Fruit fly (Drosophila melanogaster) whole organism, embryonic: Measurements from ENCODE around the gene Lcp65Ac.

Experiments
- CG10543 ChIP-seq: fragments of 200-800 bp; sonication (Bioruptor generic); optimal IDR thresholded peaks from 3 replicates; lab custom pipeline; 2017; ENCODE audit warnings: missing biosample characterization, mild to moderate bottlenecking, missing genetic modification characterization, moderate library complexity
- CG10654 ChIP-seq: fragments of 200-800 bp; sonication (Bioruptor generic); optimal IDR thresholded peaks from 2 replicates; lab custom pipeline; 2016; ENCODE audit warnings: missing biosample characterization, missing genetic modification characterization
- CG11723 ChIP-seq: fragments of 200-800 bp; sonication (Bioruptor generic); optimal IDR thresholded peaks from 2 replicates; lab custom pipeline; 2017; ENCODE audit warnings: missing biosample characterization, mild to moderate bottlenecking, missing genetic modification characterization
- CG12071 ChIP-seq: fragments of 200-800 bp; sonication (Bioruptor generic); optimal IDR thresholded peaks from 3 replicates; lab custom pipeline; 2018; ENCODE audit warnings: missing biosample characterization, mild to moderate bottlenecking, missing genetic modification characterization
- CG12236 ChIP-seq: fragments of 200-800 bp; sonication (Bioruptor generic); optimal IDR thresholded peaks from 2 replicates; lab custom pipeline; 2016; ENCODE audit warnings: missing biosample characterization, missing genetic modification characterization
- CG13123 ChIP-seq: fragments of 200-800 bp; sonication (Bioruptor generic); optimal IDR thresholded peaks from 2 replicates; lab custom pipeline; 2016; ENCODE audit warnings: missing biosample characterization, missing genetic modification characterization
- CG14667 ChIP-seq: fragments of 200-800 bp; sonication (Bioruptor generic); IDR thresholded peaks from 2 replicates; pipeline ENCODE4 v1.3.6; 2022; ENCODE audit warnings: missing biosample characterization, missing genetic modification characterization
- CG16813 ChIP-seq: fragments of 200-800 bp; sonication (Bioruptor generic); IDR thresholded peaks from 3 replicates; pipeline ENCODE4 v1.3.6; 2022; ENCODE audit warnings: missing biosample characterization, missing genetic modification characterization; ENCODE audit not compliant: partially characterized antibody
- CG17186 ChIP-seq: fragments of 200-800 bp; sonication (Bioruptor generic); optimal IDR thresholded peaks from 3 replicates; lab custom pipeline; 2017; ENCODE audit warnings: missing biosample characterization, missing genetic modification reagents, missing genetic modification characterization
- CG18011 ChIP-seq: fragments of 200-800 bp; sonication (Bioruptor generic); optimal IDR thresholded peaks from 2 replicates; lab custom pipeline; 2017; ENCODE audit warnings: missing biosample characterization, missing genetic modification characterization, mild to moderate bottlenecking, moderate library complexity, missing genotype
- CG18476 ChIP-seq: fragments of 200-800 bp; sonication (Bioruptor generic); optimal IDR thresholded peaks from 2 replicates; lab custom pipeline; 2016; ENCODE audit warnings: missing biosample characterization, mild to moderate bottlenecking, missing genetic modification characterization
- CG2712 ChIP-seq: fragments of 200-800 bp; optimal IDR thresholded peaks from 3 replicates; lab custom pipeline; 2019; ENCODE audit warnings: missing biosample characterization, mild to moderate bottlenecking, missing genetic modification characterization, moderate library complexity
- CG30403 ChIP-seq: fragments of 200-800 bp; sonication (Bioruptor generic); optimal IDR thresholded peaks from 3 replicates; lab custom pipeline; 2016; ENCODE audit warnings: missing biosample characterization, missing genetic modification characterization
- CG3407 ChIP-seq: fragments of 200-800 bp; sonication (Bioruptor generic); optimal IDR thresholded peaks from 2 replicates; lab custom pipeline; 2018; ENCODE audit warnings: missing biosample characterization, mild to moderate bottlenecking, missing genetic modification characterization
- CG42726 ChIP-seq: fragments of 200-800 bp; sonication (Bioruptor generic); IDR thresholded peaks from 2 replicates; pipeline ENCODE4 v1.3.6; 2022; ENCODE audit warnings: missing biosample characterization, missing genetic modification characterization; ENCODE audit not compliant: partially characterized antibody
- CG4360 ChIP-seq: fragments of 200-800 bp; sonication (Bioruptor generic); IDR thresholded peaks from 2 replicates; pipeline ENCODE4 v1.3.6; 2022; ENCODE audit warnings: missing biosample characterization, missing genetic modification characterization
- CG4617 ChIP-seq: fragments of 200-800 bp; sonication (Bioruptor generic); optimal IDR thresholded peaks from 3 replicates; lab custom pipeline; 2016; ENCODE audit warnings: missing biosample characterization, missing genetic modification characterization, borderline replicate concordance
- CG6272 ChIP-seq: fragments of 200-800 bp; sonication (Bioruptor generic); IDR thresholded peaks from 2 replicates; pipeline ENCODE4 v1.3.6; 2022; ENCODE audit warnings: missing biosample characterization, missing genetic modification characterization
- CG7372 ChIP-seq: fragments of 200-800 bp; sonication (Bioruptor generic); IDR thresholded peaks from 2 replicates; pipeline ENCODE4 v1.3.6; 2022; ENCODE audit warnings: missing biosample characterization, missing genetic modification characterization
- CG7786 ChIP-seq: fragments of 200-800 bp; sonication (Bioruptor generic); optimal IDR thresholded peaks from 2 replicates; lab custom pipeline; 2016; ENCODE audit warnings: missing biosample characterization, missing genetic modification characterization
- CG8290 ChIP-seq, 3 experiments: fragments of 200-800 bp; sonication (Bioruptor generic); optimal IDR thresholded peaks; 2 replicates each; lab custom pipeline; 2016 to 2019; ENCODE audit warnings: missing biosample characterization in 3 of 3, missing genetic modification characterization in 3 of 3, mild to moderate bottlenecking in 2 of 3, moderate library complexity in 1 of 3
- Chrac-16 ChIP-seq: fragments of 200-800 bp; sonication (Bioruptor generic); optimal IDR thresholded peaks from 3 replicates; lab custom pipeline; 2016; ENCODE audit warnings: missing biosample characterization, missing genetic modification characterization
- CoRest ChIP-seq: fragments of 200-800 bp; sonication (Bioruptor generic); optimal IDR thresholded peaks from 3 replicates; lab custom pipeline; 2018; ENCODE audit warnings: missing biosample characterization, mild to moderate bottlenecking, missing genetic modification characterization, moderate library complexity
- Dbx ChIP-seq: fragments of 200-800 bp; sonication (Bioruptor generic); IDR thresholded peaks from 3 replicates; pipeline ENCODE4 v1.3.6; 2022; ENCODE audit warnings: missing biosample characterization, missing genetic modification characterization
- GATAe ChIP-seq: fragments of 200-800 bp; sonication (Bioruptor generic); conservative IDR thresholded peaks from 2 replicates; pipeline ENCODE4 v1.3.6; 2022; ENCODE audit warnings: missing biosample characterization, missing genetic modification characterization
- Gug ChIP-seq: fragments of 200-800 bp; sonication (Bioruptor generic); IDR thresholded peaks from 4 replicates; pipeline ENCODE4 v1.3.6; 2022; ENCODE audit warnings: missing biosample characterization, missing genetic modification characterization
- HLH4C ChIP-seq: fragments of 200-800 bp; sonication (Bioruptor generic); IDR thresholded peaks from 3 replicates; pipeline ENCODE4 v1.3.6; 2022; ENCODE audit warnings: missing biosample characterization, missing genetic modification characterization; ENCODE audit not compliant: partially characterized antibody
- Hey ChIP-seq: fragments of 200-800 bp; sonication (Bioruptor generic); optimal IDR thresholded peaks from 3 replicates; lab custom pipeline; 2018; ENCODE audit warnings: missing biosample characterization, mild to moderate bottlenecking, missing genetic modification characterization
- Meics ChIP-seq: fragments of 200-800 bp; sonication (Bioruptor generic); optimal IDR thresholded peaks from 2 replicates; lab custom pipeline; 2017; ENCODE audit warnings: missing biosample characterization, mild to moderate bottlenecking, missing genetic modification characterization
- Myb ChIP-seq: fragments of 200-800 bp; sonication (Bioruptor generic); optimal IDR thresholded peaks from 2 replicates; lab custom pipeline; 2016; ENCODE audit warnings: missing biosample characterization, missing genetic modification characterization
- NC2α ChIP-seq: fragments of 200-800 bp; sonication (Bioruptor generic); optimal IDR thresholded peaks from 2 replicates; lab custom pipeline; 2016; ENCODE audit warnings: missing biosample characterization, missing genetic modification characterization
- Neu2 ChIP-seq: fragments of 200-800 bp; sonication (Bioruptor generic); optimal IDR thresholded peaks from 3 replicates; lab custom pipeline; 2016; ENCODE audit warnings: missing biosample characterization, missing genetic modification characterization, borderline replicate concordance
- Poxn ChIP-seq: fragments of 200-800 bp; sonication (Bioruptor generic); IDR thresholded peaks from 2 replicates; pipeline ENCODE4 v1.3.6; 2022; ENCODE audit warnings: missing biosample characterization, missing genetic modification characterization
- Six4 ChIP-seq: fragments of 200-800 bp; sonication (Bioruptor generic); optimal IDR thresholded peaks from 2 replicates; lab custom pipeline; 2016; ENCODE audit warnings: missing biosample characterization, missing genetic modification characterization
- Ssrp ChIP-seq: fragments of 200-800 bp; sonication (Bioruptor generic); optimal IDR thresholded peaks from 2 replicates; lab custom pipeline; 2018; ENCODE audit warnings: missing biosample characterization, mild to moderate bottlenecking, missing genetic modification characterization, moderate library complexity
- Stat92E ChIP-seq, 3 experiments: fragments of >200 bp in 2 of 3; fragments of 200-800 bp in 1 of 3; sonication (Bioruptor generic) in 1 of 3; optimal IDR thresholded peaks; 2 replicates each; lab custom pipeline; 2017 to 2019; ENCODE audit warnings: missing biosample characterization in 3 of 3, missing genetic modification characterization in 3 of 3, mild to moderate bottlenecking in 1 of 3, moderate library complexity in 1 of 3
- Tbp ChIP-seq: fragments of >200 bp; optimal IDR thresholded peaks from 2 replicates; lab custom pipeline; 2018; ENCODE audit warnings: missing biosample characterization, missing genetic modification characterization
- Trl ChIP-seq, 3 experiments: fragments of >200 bp in 2 of 3; fragments of 200-800 bp in 1 of 3; sonication (Bioruptor generic) in 1 of 3; optimal IDR thresholded peaks; 2 replicates in 1 of 3; 3 replicates in 2 of 3; lab custom pipeline; 2016 to 2017; ENCODE audit warnings: missing biosample characterization in 1 of 3, missing genetic modification characterization in 1 of 3
- Xrp1 ChIP-seq: fragments of 200-800 bp; sonication (Bioruptor generic); IDR thresholded peaks from 2 replicates; pipeline ENCODE4 v1.3.6; 2022; ENCODE audit warnings: missing biosample characterization, missing genetic modification characterization
- cg ChIP-seq: fragments of 200-800 bp; sonication (Bioruptor generic); optimal IDR thresholded peaks from 3 replicates; lab custom pipeline; 2019; ENCODE audit warnings: missing biosample characterization, mild to moderate bottlenecking, missing genetic modification characterization, moderate library complexity
- luna ChIP-seq: fragments of 200-800 bp; sonication (Bioruptor generic); optimal IDR thresholded peaks from 2 replicates; lab custom pipeline; 2016; ENCODE audit warnings: missing biosample characterization, missing genetic modification characterization
- psq ChIP-seq: fragments of 200-800 bp; sonication (Bioruptor generic); optimal IDR thresholded peaks from 2 replicates; lab custom pipeline; 2017; ENCODE audit warnings: missing biosample characterization, missing genetic modification characterization
- pzg ChIP-seq: fragments of 200-800 bp; sonication (Bioruptor generic); optimal IDR thresholded peaks from 3 replicates; lab custom pipeline; 2018; ENCODE audit warnings: missing biosample characterization, mild to moderate bottlenecking, missing genetic modification characterization, moderate library complexity
- tap ChIP-seq: fragments of 200-800 bp; optimal IDR thresholded peaks from 3 replicates; lab custom pipeline; 2019; ENCODE audit warnings: missing biosample characterization, mild to moderate bottlenecking, missing genetic modification characterization, moderate library complexity
- tgo ChIP-seq: fragments of 200-800 bp; sonication (Bioruptor generic); IDR thresholded peaks from 3 replicates; pipeline ENCODE4 v1.3.6; 2022; ENCODE audit warnings: missing biosample characterization, missing genetic modification characterization
- usp ChIP-seq: fragments of >200 bp; optimal IDR thresholded peaks from 2 replicates; lab custom pipeline; 2017; ENCODE audit warnings: missing biosample characterization, missing genetic modification characterization
- vnd ChIP-seq: fragments of 200-800 bp; sonication (Bioruptor generic); IDR thresholded peaks from 3 replicates; pipeline ENCODE4 v1.3.6; 2022; ENCODE audit warnings: missing biosample characterization, missing genetic modification characterization; ENCODE audit not compliant: partially characterized antibody
- wdn ChIP-seq: fragments of 200-800 bp; sonication (Bioruptor generic); IDR thresholded peaks from 2 replicates; pipeline ENCODE4 v1.3.6; 2022; ENCODE audit warnings: missing biosample characterization, missing genetic modification characterization

Gene Lcp65Ac

DNA sequence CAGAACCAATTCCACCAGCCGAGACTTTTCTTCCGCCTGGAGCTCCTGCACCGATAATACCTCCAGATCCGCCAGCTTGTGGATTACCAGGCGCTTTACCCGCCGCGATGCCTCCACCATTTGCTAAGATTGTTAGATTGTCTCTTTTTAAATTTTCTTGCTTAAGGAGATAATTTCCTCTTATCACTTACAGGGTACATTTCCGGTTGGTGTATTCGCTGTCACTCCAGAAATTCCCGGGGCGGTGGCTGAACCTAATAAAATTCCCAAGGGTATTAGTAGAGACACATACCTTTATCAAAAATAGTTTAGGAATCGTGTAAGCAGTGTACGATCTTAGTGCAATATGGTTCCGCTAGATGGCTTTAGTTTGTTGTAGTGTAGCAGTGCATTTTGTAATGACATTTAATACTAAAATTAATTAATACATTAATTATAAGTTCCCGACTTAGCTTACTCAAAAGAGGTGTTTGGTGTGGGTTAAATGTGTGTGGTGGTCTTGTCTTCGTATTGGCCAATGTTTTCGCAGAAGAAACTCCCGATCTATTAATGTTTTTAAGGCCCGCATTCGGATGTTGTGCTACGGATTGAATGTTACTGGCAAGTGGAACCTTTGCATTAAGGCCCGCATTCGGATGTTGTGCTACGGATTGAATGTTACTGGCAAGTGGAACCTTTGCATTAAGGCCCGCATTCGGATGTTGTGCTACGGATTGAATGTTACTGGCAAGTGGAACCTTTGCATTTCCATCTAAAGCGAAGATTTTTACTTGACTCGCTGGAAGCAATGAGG is 19.8 kb upstream of the Lcp65Ac start (continued):
- peak; percentile 49 for TF ChIP-seq CG17186 (GFP tag; lab: Kevin White, UChicago)
- TF ChIP-seq CG18011 (GFP tag; lab: Kevin White, UChicago) = no peak
- TF ChIP-seq Trl (optimal IDR thresholded peaks at IDR 0.05; lab: Kevin White, UChicago) = no peak
- TF ChIP-seq Trl (GFP tag; optimal IDR thresholded peaks at IDR 0.05; lab: Kevin White, UChicago) = peak; percentile 71
- peak; percentile 81 for TF ChIP-seq luna (GFP tag; lab: Kevin White, UChicago)
- TF ChIP-seq usp = no peak
- no peak for TF ChIP-seq Tbp
- TF ChIP-seq vnd (GFP tag; lab: Robert Waterston, UW) = no peak
- TF ChIP-seq Meics (GFP tag; lab: Kevin White, UChicago) = peak; percentile 89
- peak; percentile 8 for TF ChIP-seq CG18476 (GFP tag; lab: Kevin White, UChicago)
- TF ChIP-seq Myb (GFP tag; lab: Kevin White, UChicago) = peak; percentile 26
- TF ChIP-seq CG2712 (tag; lab: Kevin White, UChicago) = peak; percentile 72
- no peak for TF ChIP-seq cg (GFP tag; lab: Kevin White, UChicago)
- TF ChIP-seq CG14667 (GFP tag; lab: Robert Waterston, UW) = no peak
- peak; percentile 1 for TF ChIP-seq CG4617 (GFP tag; lab: Kevin White, UChicago)
- TF ChIP-seq CG3407 = peak; percentile 68
- TF ChIP-seq Xrp1 = peak; percentile 41
- no peak for TF ChIP-seq Poxn (GFP tag; lab: Robert Waterston, UW)
- peak; percentile 62 for TF ChIP-seq tap (tag; lab: Kevin White, UChicago)
- peak; percentile 13 for TF ChIP-seq Ssrp (tag; lab: Kevin White, UChicago)
- peak; percentile 34 for TF ChIP-seq CG12236
- peak; percentile 75 for TF ChIP-seq tgo
- peak; percentile 53 for TF ChIP-seq CG30403 (GFP tag; lab: Kevin White, UChicago)
- peak; percentile 39 for TF ChIP-seq CoRest (tag; lab: Kevin White, UChicago)
- TF ChIP-seq CG10654 (GFP tag; lab: Kevin White, UChicago) = peak; percentile 75
- TF ChIP-seq CG16813 (GFP tag; lab: Robert Waterston, UW) = no peak
- no peak for TF ChIP-seq psq (GFP tag; lab: Kevin White, UChicago)
- TF ChIP-seq Chrac-16 = no peak
- peak; percentile 40 for TF ChIP-seq CG11723 (GFP tag; lab: Kevin White, UChicago)
- TF ChIP-seq NC2α (GFP tag; lab: Kevin White, UChicago) = peak; percentile 23
- no peak for TF ChIP-seq CG7786
- peak; percentile 43 for TF ChIP-seq Hey
- TF ChIP-seq Six4 (GFP tag; lab: Kevin White, UChicago) = peak; percentile 46
- peak; percentile 24 for TF ChIP-seq CG13123 (GFP tag; lab: Kevin White, UChicago)
- peak; percentile 17 for TF ChIP-seq pzg
- peak; percentile 66 for TF ChIP-seq CG8290 (GFP tag; optimal IDR thresholded peaks at IDR 0.05; lab: Kevin White, UChicago)
- peak; percentile 24 to 83 for TF ChIP-seq CG8290 (tag; optimal IDR thresholded peaks at IDR 0.05; lab: Kevin White, UChicago)
- no peak for TF ChIP-seq HLH4C (GFP tag; lab: Robert Waterston, UW)
- peak; percentile 83 for TF ChIP-seq Dbx (GFP tag; lab: Robert Waterston, UW)
- TF ChIP-seq CG6272 (GFP tag; lab: Robert Waterston, UW) = peak; percentile 55
- TF ChIP-seq CG7372 (GFP tag; lab: Robert Waterston, UW) = peak; percentile 83
- peak; percentile 42; the same call in 1 of the 2 replicates for TF ChIP-seq CG42726 (GFP tag; lab: Robert Waterston, UW)
- peak; percentile 59 for TF ChIP-seq CG10543
- TF ChIP-seq GATAe (GFP tag; lab: Robert Waterston, UW) = no peak
- peak; percentile 20; the same call in 1 of the 4 replicates for TF ChIP-seq Gug (GFP tag; lab: Robert Waterston, UW)
- TF ChIP-seq Stat92E (GFP tag; optimal IDR thresholded peaks at IDR 0.05; lab: Kevin White, UChicago) = no peak
- TF ChIP-seq CG12071 (GFP tag; lab: Kevin White, UChicago) = peak; percentile 92
- no peak for TF ChIP-seq Neu2 (GFP tag; lab: Kevin White, UChicago)
- peak; percentile 49; the same call in 1 of the 2 replicates for TF ChIP-seq wdn (GFP tag; lab: Robert Waterston, UW)
- peak; percentile 53 for TF ChIP-seq CG4360 (GFP tag; lab: Robert Waterston, UW)
